Worm (Caenorhabditis elegans) whole organism, mixed stage, embryonic: Measurements from ENCODE around the gene K02E2.11.

Experiments
- ham-2 ChIP-seq: fragments of 200-800 bp; sonication (Bioruptor generic); optimal IDR thresholded peaks from 2 replicates; lab custom pipeline; 2018; ENCODE audit warnings: mild to moderate bottlenecking, missing genetic modification characterization, missing compliant biosample characterization
- nhr-237 ChIP-seq: fragments of 150-350 bp; optimal IDR thresholded peaks from 2 replicates; lab custom pipeline; 2014; ENCODE audit warnings: missing biosample characterization, missing genetic modification characterization
- nhr-76 ChIP-seq: sonication (generic microtip); optimal IDR thresholded peaks from 2 replicates; lab custom pipeline; 2017; ENCODE audit warnings: missing biosample characterization, missing genetic modification characterization
- pha-4 ChIP-seq: fragments of 150-350 bp; optimal IDR thresholded peaks from 2 replicates; lab custom pipeline; 2018; ENCODE audit warnings: missing biosample characterization, missing genetic modification reagents, missing genetic modification characterization
- snpc-4 ChIP-seq: fragments of 150-350 bp; optimal IDR thresholded peaks from 2 replicates; lab custom pipeline; 2014; ENCODE audit warnings: missing biosample characterization, missing genetic modification characterization
- unc-62 ChIP-seq: fragments of 150-350 bp; optimal IDR thresholded peaks from 2 replicates; lab custom pipeline; 2014; ENCODE audit warnings: missing biosample characterization, missing genetic modification reagents, missing genetic modification characterization
- ztf-11 ChIP-seq: fragments of 150-350 bp; optimal IDR thresholded peaks from 2 replicates; lab custom pipeline; 2014; ENCODE audit warnings: missing biosample characterization, missing genetic modification characterization

- TF ChIP-seq unc-62 (GFP tag; lab: Kevin White, UChicago) (no peak), snpc-4 (no peak), ztf-11 (tag; lab: Kevin White, UChicago) (no peak), pha-4 (tag; lab: Kevin White, UChicago) (no peak), nhr-76 (tag; lab: Kevin White, UChicago) (no peak), ham-2 (GFP tag; lab: Kevin White, UChicago) (no peak), nhr-237 (tag; lab: Kevin White, UChicago) (no peak)
These were observed 32.7 kb upstream of the K02E2.11 start for ce11 chrV:20350382-20350781.
